Fruit fly (Drosophila melanogaster) whole organism, embryonic: Measurements from ENCODE around the gene trus.

ENCODE experiments used
- Adf1 ChIP-seq: fragments of 200-800 bp; sonication (Bioruptor generic); IDR thresholded peaks from 2 replicates; pipeline ENCODE4 v1.3.6; 2022; ENCODE audit warnings: missing biosample characterization, missing genetic modification characterization
- Atf-2 ChIP-seq: fragments of 200-800 bp; sonication (Bioruptor generic); optimal IDR thresholded peaks from 2 replicates; lab custom pipeline; 2016; ENCODE audit warnings: missing biosample characterization, missing genetic modification characterization
- Awh ChIP-seq: fragments of 200-800 bp; sonication (Bioruptor generic); IDR thresholded peaks from 2 replicates; pipeline ENCODE4, ENCODE4 v1.3.6; 2022; ENCODE audit warnings: missing biosample characterization, missing genetic modification characterization
- Bdp1 ChIP-seq: fragments of 200-800 bp; sonication (Bioruptor generic); optimal IDR thresholded peaks from 3 replicates; lab custom pipeline; 2016; ENCODE audit warnings: missing biosample characterization, missing genetic modification characterization
- CG10543 ChIP-seq: fragments of 200-800 bp; sonication (Bioruptor generic); optimal IDR thresholded peaks from 3 replicates; lab custom pipeline; 2017; ENCODE audit warnings: missing biosample characterization, mild to moderate bottlenecking, missing genetic modification characterization, moderate library complexity
- CG12104 ChIP-seq: fragments of 200-800 bp; sonication (Bioruptor generic); optimal IDR thresholded peaks from 3 replicates; lab custom pipeline; 2016; ENCODE audit warnings: missing biosample characterization, missing genetic modification characterization
- CG12744 ChIP-seq: fragments of 200-800 bp; sonication (Bioruptor generic); optimal IDR thresholded peaks from 2 replicates; lab custom pipeline; 2016; ENCODE audit warnings: missing biosample characterization, missing genetic modification characterization
- CG15514 ChIP-seq: fragments of 200-800 bp; sonication (Bioruptor generic); optimal IDR thresholded peaks from 3 replicates; lab custom pipeline; 2017; ENCODE audit warnings: missing biosample characterization, missing genetic modification characterization, mild to moderate bottlenecking, moderate library complexity, missing genetic modification reagents
- CG15601 ChIP-seq: fragments of 200-800 bp; sonication (Bioruptor generic); optimal IDR thresholded peaks from 3 replicates; lab custom pipeline; 2019; ENCODE audit warnings: missing biosample characterization, mild to moderate bottlenecking, missing genetic modification characterization, moderate library complexity
- CG17328 ChIP-seq: fragments of 200-800 bp; sonication (Bioruptor generic); IDR thresholded peaks from 2 replicates; pipeline ENCODE4 v1.3.6; 2022; ENCODE audit warnings: missing biosample characterization, missing genetic modification characterization
- CG18764 ChIP-seq: fragments of 200-800 bp; sonication (Bioruptor generic); optimal IDR thresholded peaks from 3 replicates; lab custom pipeline; 2016; ENCODE audit warnings: missing biosample characterization, missing genetic modification characterization
- CG2129 ChIP-seq: fragments of 200-800 bp; sonication (Bioruptor generic); IDR thresholded peaks from 2 replicates; pipeline ENCODE4 v1.3.6; 2022; ENCODE audit warnings: missing biosample characterization, missing genetic modification characterization; ENCODE audit not compliant: partially characterized antibody
- CG34224 ChIP-seq: fragments of 200-800 bp; sonication (Bioruptor generic); IDR thresholded peaks from 3 replicates; pipeline ENCODE4 v1.3.6; 2022; ENCODE audit warnings: missing biosample characterization, missing genetic modification characterization; ENCODE audit not compliant: partially characterized antibody
- CG3847 ChIP-seq: fragments of 200-800 bp; sonication (Bioruptor generic); IDR thresholded peaks from 2 replicates; pipeline ENCODE4 v1.3.6; 2022; ENCODE audit warnings: missing biosample characterization, missing genetic modification characterization
- CG3995 ChIP-seq: fragments of 200-800 bp; sonication (Bioruptor generic); optimal IDR thresholded peaks from 3 replicates; lab custom pipeline; 2016; ENCODE audit warnings: missing biosample characterization, missing genetic modification characterization
- CG4360 ChIP-seq: fragments of 200-800 bp; sonication (Bioruptor generic); IDR thresholded peaks from 2 replicates; pipeline ENCODE4 v1.3.6; 2022; ENCODE audit warnings: missing biosample characterization, missing genetic modification characterization
- CG4424 ChIP-seq: fragments of 200-800 bp; sonication (Bioruptor generic); optimal IDR thresholded peaks from 3 replicates; lab custom pipeline; 2016; ENCODE audit warnings: missing biosample characterization, missing genetic modification characterization
- CG4707 ChIP-seq: fragments of 200-800 bp; sonication (Bioruptor generic); optimal IDR thresholded peaks from 2 replicates; lab custom pipeline; 2018; ENCODE audit warnings: missing biosample characterization, mild to moderate bottlenecking, missing genetic modification characterization, moderate library complexity
- CG7271 ChIP-seq: fragments of 200-800 bp; sonication (Bioruptor generic); optimal IDR thresholded peaks from 2 replicates; lab custom pipeline; 2018; ENCODE audit warnings: missing biosample characterization, mild to moderate bottlenecking, missing genetic modification characterization, moderate library complexity
- CG7372 ChIP-seq: fragments of 200-800 bp; sonication (Bioruptor generic); IDR thresholded peaks from 2 replicates; pipeline ENCODE4 v1.3.6; 2022; ENCODE audit warnings: missing biosample characterization, missing genetic modification characterization
- CG9797 ChIP-seq: fragments of 200-800 bp; sonication (Bioruptor generic); optimal IDR thresholded peaks from 3 replicates; lab custom pipeline; 2018; ENCODE audit warnings: missing biosample characterization, mild to moderate bottlenecking, missing genetic modification characterization
- CHES-1-like ChIP-seq: fragments of 200-800 bp; sonication (Bioruptor generic); optimal IDR thresholded peaks from 2 replicates; lab custom pipeline; 2016; ENCODE audit warnings: missing biosample characterization, missing genetic modification characterization
- CTCF ChIP-seq: fragments of 200-800 bp; sonication (Bioruptor generic); optimal IDR thresholded peaks from 2 replicates; lab custom pipeline; 2017; ENCODE audit warnings: missing biosample characterization, mild to moderate bottlenecking, missing genetic modification characterization, moderate library complexity
- Dek ChIP-seq: fragments of 200-800 bp; sonication (Bioruptor generic); optimal IDR thresholded peaks from 3 replicates; lab custom pipeline; 2019; ENCODE audit warnings: missing biosample characterization, mild to moderate bottlenecking, missing genetic modification characterization, moderate library complexity
- Doc2 ChIP-seq: fragments of 200-800 bp; sonication (Bioruptor generic); IDR thresholded peaks from 2 replicates; pipeline ENCODE4 v1.3.6; 2022; ENCODE audit warnings: missing biosample characterization, missing genetic modification characterization
- Hmx ChIP-seq: fragments of 200-800 bp; sonication (Bioruptor generic); optimal IDR thresholded peaks from 2 replicates; lab custom pipeline; 2016; ENCODE audit warnings: missing biosample characterization, missing genetic modification characterization
- MTF-1 ChIP-seq: fragments of 200-800 bp; sonication (Bioruptor generic); optimal IDR thresholded peaks from 2 replicates; lab custom pipeline; 2018; ENCODE audit warnings: missing biosample characterization, mild to moderate bottlenecking, missing genetic modification characterization, borderline replicate concordance
- Myb ChIP-seq: fragments of 200-800 bp; sonication (Bioruptor generic); optimal IDR thresholded peaks from 2 replicates; lab custom pipeline; 2016; ENCODE audit warnings: missing biosample characterization, missing genetic modification characterization
- Nf-YB ChIP-seq: fragments of 200-800 bp; sonication (Bioruptor generic); optimal IDR thresholded peaks from 3 replicates; lab custom pipeline; 2019; ENCODE audit warnings: missing biosample characterization, mild to moderate bottlenecking, missing genetic modification characterization, moderate library complexity
- Oaz ChIP-seq: fragments of 200-800 bp; sonication (Bioruptor generic); IDR thresholded peaks from 2 replicates; pipeline ENCODE4 v1.3.6; 2022; ENCODE audit warnings: missing biosample characterization, missing genetic modification characterization
- Pdp1 ChIP-seq, 2 experiments: fragments of 200-800 bp; sonication (Bioruptor generic); optimal IDR thresholded peaks; 3 replicates each; lab custom pipeline; 2016; ENCODE audit warnings: missing biosample characterization in 2 of 2, missing genetic modification characterization in 2 of 2, mild to moderate bottlenecking in 1 of 2, moderate library complexity in 1 of 2
- Poxn ChIP-seq: fragments of 200-800 bp; sonication (Bioruptor generic); IDR thresholded peaks from 2 replicates; pipeline ENCODE4 v1.3.6; 2022; ENCODE audit warnings: missing biosample characterization, missing genetic modification characterization
- Ravus ChIP-seq: fragments of 200-800 bp; sonication (Bioruptor generic); IDR thresholded peaks from 2 replicates; pipeline ENCODE4 v1.3.6; 2022; ENCODE audit warnings: missing biosample characterization, missing genetic modification characterization
- Side ChIP-seq: fragments of 200-800 bp; sonication (Bioruptor generic); optimal IDR thresholded peaks from 2 replicates; lab custom pipeline; 2016; ENCODE audit warnings: missing biosample characterization, missing genetic modification characterization
- aop ChIP-seq: fragments of 200-800 bp; sonication (Bioruptor generic); IDR thresholded peaks from 2 replicates; pipeline ENCODE4 v1.3.6; 2022; ENCODE audit warnings: missing biosample characterization, missing genetic modification characterization
- dimm ChIP-seq: fragments of 200-800 bp; sonication (Bioruptor generic); IDR thresholded peaks from 2 replicates; pipeline ENCODE4 v1.3.6; 2022; ENCODE audit warnings: missing biosample characterization, missing genetic modification characterization
- eve ChIP-seq, 2 experiments: fragments of >200 bp; optimal IDR thresholded peaks; 2 replicates each; lab custom pipeline; 2017; ENCODE audit warnings: missing biosample characterization in 2 of 2, missing genetic modification characterization in 2 of 2
- ewg ChIP-seq: fragments of 200-800 bp; sonication (Bioruptor generic); optimal IDR thresholded peaks from 3 replicates; lab custom pipeline; 2017; ENCODE audit warnings: mild to moderate bottlenecking, missing biosample characterization, missing genetic modification reagents, missing genetic modification characterization
- ind ChIP-seq: fragments of 200-800 bp; sonication (Bioruptor generic); optimal IDR thresholded peaks from 3 replicates; lab custom pipeline; 2016; ENCODE audit warnings: missing biosample characterization, missing genetic modification characterization
- kni ChIP-seq: fragments of 200-800 bp; sonication (Bioruptor generic); optimal IDR thresholded peaks from 3 replicates; lab custom pipeline; 2017; ENCODE audit warnings: mild to moderate bottlenecking, missing biosample characterization, missing genetic modification reagents, missing genetic modification characterization
- lab ChIP-seq: fragments of 200-800 bp; sonication (Bioruptor generic); optimal IDR thresholded peaks from 3 replicates; lab custom pipeline; 2017; ENCODE audit warnings: missing biosample characterization, missing genetic modification characterization, mild to moderate bottlenecking, moderate library complexity, missing genetic modification reagents
- lilli ChIP-seq: fragments of 200-800 bp; sonication (Bioruptor generic); optimal IDR thresholded peaks from 3 replicates; lab custom pipeline; 2016; ENCODE audit warnings: missing biosample characterization, missing genetic modification characterization
- lola ChIP-seq, 3 experiments: fragments of >200 bp in 2 of 3; fragments of 200-800 bp in 1 of 3; sonication (Bioruptor generic) in 1 of 3; optimal IDR thresholded peaks; 2 replicates each; lab custom pipeline; 2017 to 2019; ENCODE audit warnings: missing biosample characterization in 3 of 3, missing genetic modification characterization in 3 of 3, mild to moderate bottlenecking in 1 of 3, moderate library complexity in 1 of 3
- pita ChIP-seq: fragments of 200-800 bp; sonication (Bioruptor generic); optimal IDR thresholded peaks from 2 replicates; lab custom pipeline; 2017; ENCODE audit warnings: missing biosample characterization, mild to moderate bottlenecking, missing genetic modification characterization
- pzg ChIP-seq: fragments of 200-800 bp; sonication (Bioruptor generic); optimal IDR thresholded peaks from 3 replicates; lab custom pipeline; 2018; ENCODE audit warnings: missing biosample characterization, mild to moderate bottlenecking, missing genetic modification characterization, moderate library complexity
- run ChIP-seq: fragments of 200-800 bp; sonication (Bioruptor generic); optimal IDR thresholded peaks from 3 replicates; lab custom pipeline; 2018; ENCODE audit warnings: missing biosample characterization, mild to moderate bottlenecking, missing genetic modification characterization
- sens-2 ChIP-seq: fragments of 200-800 bp; sonication (Bioruptor generic); IDR thresholded peaks from 2 replicates; pipeline ENCODE4 v1.3.6; 2022; ENCODE audit warnings: missing biosample characterization, missing genetic modification characterization
- slbo ChIP-seq: fragments of 200-800 bp; sonication (Bioruptor generic); IDR thresholded peaks from 2 replicates; pipeline ENCODE4 v1.3.6; 2022; ENCODE audit warnings: missing biosample characterization, missing genetic modification characterization
- tin ChIP-seq: fragments of 200-800 bp; sonication (Bioruptor generic); optimal IDR thresholded peaks from 3 replicates; lab custom pipeline; 2016; ENCODE audit warnings: missing biosample characterization, missing genetic modification characterization
- trem ChIP-seq: fragments of 200-800 bp; optimal IDR thresholded peaks from 3 replicates; lab custom pipeline; 2019; ENCODE audit warnings: missing biosample characterization, mild to moderate bottlenecking, missing genetic modification characterization, moderate library complexity
- tx ChIP-seq: fragments of 200-800 bp; sonication (Bioruptor generic); optimal IDR thresholded peaks from 2 replicates; lab custom pipeline; 2016; ENCODE audit warnings: missing biosample characterization, missing genetic modification characterization
- z ChIP-seq: fragments of 200-800 bp; sonication (Bioruptor generic); IDR thresholded peaks from 3 replicates; pipeline ENCODE4 v1.3.6; 2022; ENCODE audit warnings: missing biosample characterization, missing genetic modification characterization

trus gene

DNA sequence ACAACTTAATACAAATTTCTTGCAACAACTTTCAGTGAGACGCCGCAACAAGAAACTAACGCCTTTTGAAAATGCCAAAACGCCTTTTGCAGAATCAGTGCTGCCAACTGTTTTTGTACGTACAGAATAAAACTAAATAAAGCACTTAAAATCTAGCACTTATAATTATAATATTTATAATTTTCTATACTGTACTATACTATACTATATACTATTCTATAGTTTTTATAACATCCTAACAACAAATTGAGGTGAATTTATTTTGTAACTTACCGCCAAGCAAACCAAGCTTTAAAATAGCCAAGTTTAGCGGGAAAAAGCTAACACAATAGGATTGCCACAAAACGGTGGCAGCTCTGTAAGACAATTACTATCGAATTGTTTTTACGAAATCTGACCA lies 22.6 kb upstream of the trus start, which contains the start of the genes Aos1 and Srlp (continued):
- TF ChIP-seq CG17328 (GFP tag; lab: Robert Waterston, UW) (0 out of 2 replicates have a peak, but pooled peaks have one; percentile 30), slbo (0 out of 2 replicates have a peak, but pooled peaks have one; percentile 40), CTCF (GFP tag; lab: Kevin White, UChicago) (peak; percentile 40), Dek (tag; lab: Kevin White, UChicago) (peak; percentile 63), ind (GFP tag; lab: Kevin White, UChicago) (peak; percentile 56), Awh (no peak), Hmx (GFP tag; lab: Kevin White, UChicago) (no peak), kni (GFP tag; lab: Kevin White, UChicago) (no peak), CG10543 (GFP tag; lab: Kevin White, UChicago) (peak; percentile 41), CG15601 (tag; lab: Kevin White, UChicago) (peak; percentile 58), pzg (peak; percentile 57), CG4707 (GFP tag; lab: Kevin White, UChicago) (no peak), CG3995 (GFP tag; lab: Kevin White, UChicago) (no peak), CG7372 (GFP tag; lab: Robert Waterston, UW) (no peak), eve (GFP tag; optimal IDR thresholded peaks at IDR 0.05; lab: Kevin White, UChicago) (no peak), Ravus (GFP tag; lab: Robert Waterston, UW) (no peak), CG4360 (no peak), Bdp1 (GFP tag; lab: Kevin White, UChicago) (no peak), Side (GFP tag; lab: Kevin White, UChicago) (no peak), tin (GFP tag; lab: Kevin White, UChicago) (peak; percentile 47), Pdp1 (GFP tag; optimal IDR thresholded peaks at IDR 0.05; lab: Kevin White, UChicago) (peak in 1 of 2 experiments; percentile 27), Poxn (GFP tag; lab: Robert Waterston, UW) (no peak), CG12744 (GFP tag; lab: Kevin White, UChicago) (no peak), CG18764 (GFP tag; lab: Kevin White, UChicago) (peak; percentile 20), pita (no peak), CG9797 (GFP tag; lab: Kevin White, UChicago) (peak; percentile 63), lola (GFP tag; optimal IDR thresholded peaks at IDR 0.05; lab: Kevin White, UChicago) (peak in 1 of 3 experiments; percentile 56), ewg (peak; percentile 1), Nf-YB (GFP tag; lab: Kevin White, UChicago) (no peak), CG7271 (tag; lab: Kevin White, UChicago) (no peak), aop (no peak), tx (GFP tag; lab: Kevin White, UChicago) (no peak), Myb (no peak), z (GFP tag; lab: Robert Waterston, UW) (no peak), lab (GFP tag; lab: Kevin White, UChicago) (no peak), CG12104 (GFP tag; lab: Kevin White, UChicago) (peak; percentile 30), CG15514 (GFP tag; lab: Kevin White, UChicago) (peak; percentile 58), Oaz (GFP tag; lab: Robert Waterston, UW) (no peak), Adf1 (GFP tag; lab: Robert Waterston, UW) (no peak), CG2129 (GFP tag; lab: Robert Waterston, UW) (no peak), sens-2 (GFP tag; lab: Robert Waterston, UW) (no peak), CG3847 (GFP tag; lab: Robert Waterston, UW) (peak; percentile 55; the same call in 1 of the 2 replicates), CG34224 (GFP tag; lab: Robert Waterston, UW) (no peak), dimm (GFP tag; lab: Robert Waterston, UW) (no peak), CG4424 (GFP tag; lab: Kevin White, UChicago) (no peak), CHES-1-like (GFP tag; lab: Kevin White, UChicago) (no peak), run (no peak), lilli (GFP tag; lab: Kevin White, UChicago) (peak; percentile 8), Atf-2 (GFP tag; lab: Kevin White, UChicago) (no peak), MTF-1 (GFP tag; lab: Kevin White, UChicago) (no peak), Doc2 (GFP tag; lab: Robert Waterston, UW) (no peak), trem (tag; lab: Kevin White, UChicago) (peak; percentile 99)
